Fruit fly (Drosophila melanogaster): ENCODE results near the gene GlcAT-I.
A peak's percentile ranks its signal among the peaks of the same experiment; 100 is the strongest.

GlcAT-I gene

DNA sequence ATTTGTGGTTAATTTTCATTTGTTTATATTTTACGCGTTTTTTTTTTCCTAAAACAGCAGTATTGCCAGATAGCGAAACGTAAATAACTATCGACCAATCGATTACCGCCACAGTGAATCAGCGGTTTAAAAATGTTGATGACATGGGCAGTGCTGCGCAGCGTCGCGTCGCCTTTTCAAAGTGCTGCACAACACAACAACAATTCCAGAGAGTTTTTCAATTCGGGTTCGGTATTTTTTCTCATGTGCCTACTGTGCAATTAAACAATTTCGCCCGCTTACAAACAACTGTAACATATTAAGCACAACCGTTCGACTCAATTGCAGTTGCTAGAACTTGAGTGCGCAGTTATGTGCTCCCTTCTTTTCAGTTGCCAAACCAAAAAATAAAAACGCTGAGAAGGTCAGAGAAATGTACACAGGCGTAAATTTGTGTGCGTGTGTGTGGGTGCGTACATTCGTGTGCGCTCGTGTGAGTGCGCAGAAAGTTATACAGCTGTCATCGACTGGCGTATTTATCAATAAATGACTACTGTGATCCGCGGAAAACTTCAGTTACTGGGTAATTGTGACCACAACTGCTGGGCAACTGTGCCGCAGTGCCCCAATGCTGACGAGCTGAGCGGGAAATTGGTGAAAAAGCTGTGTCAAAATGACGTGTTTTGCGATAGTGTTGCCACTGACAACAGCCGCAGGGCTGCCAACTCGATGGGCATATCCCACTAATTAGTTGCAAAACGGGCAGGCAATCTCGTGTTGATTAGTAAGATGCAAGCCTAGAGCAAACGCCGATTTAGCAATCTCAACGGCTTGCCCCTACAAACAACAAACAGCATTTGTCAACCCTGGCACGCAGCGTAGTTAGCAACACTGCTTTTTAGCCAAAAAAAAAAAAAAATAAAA lies 13.9 kb upstream of the GlcAT-I start, which contains the start of the genes tyf and Tip60 (continued):
- no peak for TF ChIP-seq Fer2 (tag; optimal IDR thresholded peaks at IDR 0.05)
- no peak for TF ChIP-seq dati (GFP tag; IDR thresholded peaks at IDR 0.05)
- peak in 1 of 2 experiments; percentile 34 for TF ChIP-seq dpn (GFP tag; optimal IDR thresholded peaks at IDR 0.05)
- TF ChIP-seq pan (optimal IDR thresholded peaks at IDR 0.05), result no peak
- no peak for TF ChIP-seq pan (GFP tag; optimal IDR thresholded peaks at IDR 0.05 in 1 of 2, IDR thresholded peaks at IDR 0.05 in 1 of 2)
- peak; percentile 42 for TF ChIP-seq kay (GFP tag; optimal IDR thresholded peaks at IDR 0.05)
- TF ChIP-seq CkIIα-i1 (GFP tag; IDR thresholded peaks at IDR 0.05), result no peak
- no peak for TF ChIP-seq CG4730 (GFP tag; IDR thresholded peaks at IDR 0.05)
- peak; percentile 23 for TF ChIP-seq NfI (GFP tag; optimal IDR thresholded peaks at IDR 0.05)
- TF ChIP-seq crc (GFP tag; optimal IDR thresholded peaks at IDR 0.05), result no peak
- no peak for TF ChIP-seq CTCF (GFP tag; optimal IDR thresholded peaks at IDR 0.05)
- no peak for TF ChIP-seq sens-2 (GFP tag; IDR thresholded peaks at IDR 0.05)
- no peak for TF ChIP-seq dan (GFP tag; IDR thresholded peaks at IDR 0.05)
- no peak for TF ChIP-seq CG14014 (GFP tag; IDR thresholded peaks at IDR 0.05)
- no peak for TF ChIP-seq Spps (tag; optimal IDR thresholded peaks at IDR 0.05)
- TF ChIP-seq lov (optimal IDR thresholded peaks at IDR 0.05), result no peak
- TF ChIP-seq lov (GFP tag; IDR thresholded peaks at IDR 0.05), result no peak
- TF ChIP-seq CG3726 (GFP tag; IDR thresholded peaks at IDR 0.05), result no peak
- no peak for TF ChIP-seq C15 (GFP tag; IDR thresholded peaks at IDR 0.05)
- 0 out of 3 replicates have a peak, but pooled peaks have one; percentile 54 for TF ChIP-seq CG6175 (GFP tag; IDR thresholded peaks at IDR 0.05)
- no peak for TF ChIP-seq CG3407 (GFP tag; optimal IDR thresholded peaks at IDR 0.05)
- TF ChIP-seq sim (GFP tag; IDR thresholded peaks at IDR 0.05), result no peak
- no peak for TF ChIP-seq CG15011 (GFP tag; optimal IDR thresholded peaks at IDR 0.05)
- no peak for TF ChIP-seq CG6689 (GFP tag; IDR thresholded peaks at IDR 0.05)
- TF ChIP-seq her (GFP tag; optimal IDR thresholded peaks at IDR 0.05), result peak; percentile 37
- peak; percentile 92 for TF ChIP-seq Ets65A (GFP tag)
- TF ChIP-seq Side (GFP tag; optimal IDR thresholded peaks at IDR 0.05), result no peak
- no peak for TF ChIP-seq fd3F (GFP tag; optimal IDR thresholded peaks at IDR 0.05)
- peak; percentile 12 for TF ChIP-seq vfl (GFP tag; optimal IDR thresholded peaks at IDR 0.05)
- TF ChIP-seq CG11456 (GFP tag; IDR thresholded peaks at IDR 0.05), result 0 out of 3 replicates have a peak, but pooled peaks have one; percentile 22
- TF ChIP-seq CG34422 (GFP tag; IDR thresholded peaks at IDR 0.05), result no peak
- peak in 1 of 2 experiments; percentile 29 for TF ChIP-seq Hr78 (GFP tag; optimal IDR thresholded peaks at IDR 0.05)
- TF ChIP-seq Camta (GFP tag; optimal IDR thresholded peaks at IDR 0.05), result no peak
- TF ChIP-seq CG3065 (GFP tag; optimal IDR thresholded peaks at IDR 0.05), result no peak
- no peak for TF ChIP-seq CG8944 (GFP tag; optimal IDR thresholded peaks at IDR 0.05)
- no peak for TF ChIP-seq Sox102F (GFP tag; optimal IDR thresholded peaks at IDR 0.05)
- TF ChIP-seq CG12104 (GFP tag; optimal IDR thresholded peaks at IDR 0.05), result no peak
- TF ChIP-seq CG13775 (GFP tag; optimal IDR thresholded peaks at IDR 0.05), result no peak
- no peak for TF ChIP-seq chn (GFP tag; optimal IDR thresholded peaks at IDR 0.05)
- TF ChIP-seq pho (GFP tag; optimal IDR thresholded peaks at IDR 0.05), result no peak
- no peak for TF ChIP-seq z (GFP tag; IDR thresholded peaks at IDR 0.05)
- no peak for TF ChIP-seq CG1832 (GFP tag; optimal IDR thresholded peaks at IDR 0.05)
- no peak for TF ChIP-seq CG12219 (GFP tag; optimal IDR thresholded peaks at IDR 0.05)
- TF ChIP-seq ems (GFP tag; optimal IDR thresholded peaks at IDR 0.05), result no peak
- no peak for TF ChIP-seq CG31365 (tag; optimal IDR thresholded peaks at IDR 0.05)
- TF ChIP-seq fd64A (GFP tag; optimal IDR thresholded peaks at IDR 0.05), result no peak
- TF ChIP-seq CG15696 (tag; optimal IDR thresholded peaks at IDR 0.05), result no peak
- TF ChIP-seq tup (GFP tag; optimal IDR thresholded peaks at IDR 0.05), result no peak
- no peak for TF ChIP-seq pros (GFP tag; optimal IDR thresholded peaks at IDR 0.05)
- TF ChIP-seq sens (GFP tag), result peak; percentile 78
- TF ChIP-seq esg (GFP tag; conservative IDR thresholded peaks at IDR 0.05), result no peak
- TF ChIP-seq Gug (GFP tag; IDR thresholded peaks at IDR 0.05), result peak; percentile 34; the same call in 1 of the 4 replicates
